Fruit fly (Drosophila melanogaster): ENCODE data around the gene Zw10.

The Zw10 gene

DNA sequence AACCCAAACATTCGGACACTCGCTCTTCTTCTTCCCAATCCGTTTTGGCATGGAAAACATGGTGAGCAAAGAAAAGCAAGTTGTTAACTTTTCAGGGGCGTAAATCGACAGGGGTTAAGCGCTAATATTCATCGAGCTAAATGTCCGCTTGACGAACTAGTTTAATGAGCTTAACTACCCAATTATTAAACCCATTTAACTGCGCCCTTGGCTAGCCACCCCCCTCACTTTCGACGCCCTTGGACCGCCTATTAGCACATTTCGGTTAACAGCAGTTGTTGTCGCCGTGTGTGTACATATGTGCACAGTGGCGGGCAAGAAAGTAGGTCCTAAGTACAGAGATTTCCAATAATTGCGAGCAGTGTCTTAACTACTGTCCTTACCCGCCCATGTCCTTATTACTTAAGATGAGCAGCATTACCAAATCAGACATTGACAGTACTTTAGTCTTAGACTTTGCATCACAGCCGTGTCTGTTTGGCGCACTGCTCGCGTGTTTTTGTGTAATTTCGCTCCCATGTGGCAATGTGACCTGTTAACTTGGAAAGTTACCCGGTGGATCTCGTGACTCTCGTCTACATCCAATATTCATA, 14.5 kb upstream of the Zw10 start:
- peak; percentile 97 for TF ChIP-seq Gug (GFP tag; IDR thresholded peaks at IDR 0.05)
- peak; percentile 91 for TF ChIP-seq toy (GFP tag; IDR thresholded peaks at IDR 0.05)
- TF ChIP-seq ems (GFP tag; optimal IDR thresholded peaks at IDR 0.05): peak; percentile 91
- TF ChIP-seq wek (GFP tag; optimal IDR thresholded peaks at IDR 0.05): peak; percentile 61
- TF ChIP-seq CG1529 (GFP tag; optimal IDR thresholded peaks at IDR 0.05): peak; percentile 68
- TF ChIP-seq slp2 (GFP tag; optimal IDR thresholded peaks at IDR 0.05): peak; percentile 90
- TF ChIP-seq sqz (GFP tag; optimal IDR thresholded peaks at IDR 0.05): peak; percentile 28
- peak; percentile 86 for TF ChIP-seq CG5245 (GFP tag; optimal IDR thresholded peaks at IDR 0.05)
- peak; percentile 95 for TF ChIP-seq Side (GFP tag; optimal IDR thresholded peaks at IDR 0.05)
- peak; percentile 92 for TF ChIP-seq CG9817 (tag; optimal IDR thresholded peaks at IDR 0.05)
- no peak for TF ChIP-seq tna (GFP tag; IDR thresholded peaks at IDR 0.05; ENCODE audit: partially characterized antibody)
- peak; percentile 97 for TF ChIP-seq Drgx (GFP tag; IDR thresholded peaks at IDR 0.05)
- TF ChIP-seq CG6654 (GFP tag; optimal IDR thresholded peaks at IDR 0.05): peak; percentile 72
- peak; percentile 96 for TF ChIP-seq CG11247 (GFP tag; IDR thresholded peaks at IDR 0.05)
- TF ChIP-seq CG11456 (GFP tag; IDR thresholded peaks at IDR 0.05): peak; percentile 97
- peak; percentile 88 for TF ChIP-seq CG12391 (tag; optimal IDR thresholded peaks at IDR 0.05)
- peak; percentile 27 for TF ChIP-seq trem (tag; optimal IDR thresholded peaks at IDR 0.05)
- peak; percentile 89 for TF ChIP-seq fd3F (GFP tag; optimal IDR thresholded peaks at IDR 0.05)
- TF ChIP-seq CG10654 (GFP tag; optimal IDR thresholded peaks at IDR 0.05): peak; percentile 87
- TF ChIP-seq Hr78 (GFP tag; optimal IDR thresholded peaks at IDR 0.05): peak in 1 of 2 experiments; percentile 51
- TF ChIP-seq GATAe (GFP tag; conservative IDR thresholded peaks at IDR 0.05): peak; percentile 84
- TF ChIP-seq zen2 (GFP tag; IDR thresholded peaks at IDR 0.05; ENCODE audit: partially characterized antibody): no peak
- TF ChIP-seq CG10431 (GFP tag; optimal IDR thresholded peaks at IDR 0.05): no peak
- TF ChIP-seq nerfin-1 (tag; optimal IDR thresholded peaks at IDR 0.05): peak; percentile 62
- TF ChIP-seq jumu (GFP tag; optimal IDR thresholded peaks at IDR 0.05): peak; percentile 93
- TF ChIP-seq CG2678 (tag; optimal IDR thresholded peaks at IDR 0.05): peak; percentile 91
- TF ChIP-seq inv (GFP tag; IDR thresholded peaks at IDR 0.05; ENCODE audit: partially characterized antibody): no peak
- TF ChIP-seq Rfx (GFP tag; IDR thresholded peaks at IDR 0.05): peak; percentile 99
- peak; percentile 89 for TF ChIP-seq oc (tag; optimal IDR thresholded peaks at IDR 0.05)
- peak; percentile 66 for TF ChIP-seq croc (GFP tag; conservative IDR thresholded peaks at IDR 0.05)
- TF ChIP-seq CG10462 (GFP tag; optimal IDR thresholded peaks at IDR 0.05): peak; percentile 60
- TF ChIP-seq pros (GFP tag; optimal IDR thresholded peaks at IDR 0.05): no peak
- TF ChIP-seq h (optimal IDR thresholded peaks at IDR 0.05): no peak
- peak; percentile 79 for TF ChIP-seq CG3163 (GFP tag; optimal IDR thresholded peaks at IDR 0.05)
- peak; percentile 61 for TF ChIP-seq Elba2 (GFP tag; optimal IDR thresholded peaks at IDR 0.05)
- TF ChIP-seq run (tag; optimal IDR thresholded peaks at IDR 0.05): peak; percentile 80
- peak; percentile 95 for TF ChIP-seq vfl (GFP tag; optimal IDR thresholded peaks at IDR 0.05)
- TF ChIP-seq hth (optimal IDR thresholded peaks at IDR 0.05): no peak
- TF ChIP-seq BEAF-32 (GFP tag; optimal IDR thresholded peaks at IDR 0.05): no peak
- TF ChIP-seq Jarid2 (GFP tag; optimal IDR thresholded peaks at IDR 0.05): peak; percentile 63
- TF ChIP-seq Vsx1 (GFP tag; optimal IDR thresholded peaks at IDR 0.05): peak; percentile 37
- peak; percentile 91 for TF ChIP-seq CG6272 (GFP tag; IDR thresholded peaks at IDR 0.05)
- peak; percentile 89 for TF ChIP-seq B-H1 (GFP tag; IDR thresholded peaks at IDR 0.05)
- peak; percentile 61 for TF ChIP-seq ash1 (GFP tag; optimal IDR thresholded peaks at IDR 0.05)
- peak; percentile 83 for TF ChIP-seq scrt (GFP tag; optimal IDR thresholded peaks at IDR 0.05)
- peak; percentile 91 for TF ChIP-seq Dek (tag; optimal IDR thresholded peaks at IDR 0.05)
- no peak for TF ChIP-seq CG15479 (GFP tag; optimal IDR thresholded peaks at IDR 0.05)
- TF ChIP-seq CG13624 (GFP tag; optimal IDR thresholded peaks at IDR 0.05): peak; percentile 96
- peak; percentile 80 for TF ChIP-seq Mes4 (GFP tag; optimal IDR thresholded peaks at IDR 0.05)
- TF ChIP-seq nau (GFP tag; optimal IDR thresholded peaks at IDR 0.05): peak; percentile 76
